Worm (Caenorhabditis elegans) whole organism, late embryonic: ENCODE results near the gene cyn-1.

Source experiments
- C08G9.2 ChIP-seq: sonication (generic microtip); optimal IDR thresholded peaks from 2 replicates; lab custom pipeline; 2016; ENCODE audit warnings: mild to moderate bottlenecking, missing genetic modification characterization, moderate library complexity, missing compliant biosample characterization
- C38D4.7 ChIP-seq: fragments of 200-800 bp; sonication (Bioruptor generic); optimal IDR thresholded peaks from 2 replicates; lab custom pipeline; 2018; ENCODE audit warnings: mild to moderate bottlenecking, missing genetic modification characterization, moderate library complexity, missing compliant biosample characterization
- T23F11.4 ChIP-seq: fragments of 200-800 bp; sonication (Bioruptor generic); optimal IDR thresholded peaks from 2 replicates; lab custom pipeline; 2018; ENCODE audit warnings: mild to moderate bottlenecking, missing genetic modification characterization, missing compliant biosample characterization
- Y22D7AL.16 ChIP-seq: sonication (generic microtip); optimal IDR thresholded peaks from 2 replicates; lab custom pipeline; 2016; ENCODE audit warnings: missing genetic modification characterization, missing compliant biosample characterization
- ceh-19 ChIP-seq: fragments of 200-800 bp; sonication (Bioruptor generic); optimal IDR thresholded peaks from 2 replicates; lab custom pipeline; 2018; ENCODE audit warnings: mild to moderate bottlenecking, missing genetic modification characterization, missing compliant biosample characterization
- ceh-2 ChIP-seq: sonication (generic microtip); optimal IDR thresholded peaks from 2 replicates; lab custom pipeline; 2016; ENCODE audit warnings: missing genotype, missing genetic modification characterization, missing compliant biosample characterization
- ceh-24 ChIP-seq: sonication (generic microtip); optimal IDR thresholded peaks from 2 replicates; lab custom pipeline; 2016; ENCODE audit warnings: mild to moderate bottlenecking, missing genetic modification characterization, missing compliant biosample characterization
- ceh-30 ChIP-seq: fragments of 150-350 bp; optimal IDR thresholded peaks from 2 replicates; lab custom pipeline; 2014; ENCODE audit warnings: missing biosample characterization, missing genetic modification characterization
- ceh-31 ChIP-seq: sonication (generic microtip); optimal IDR thresholded peaks from 2 replicates; lab custom pipeline; 2016; ENCODE audit warnings: missing genetic modification characterization, missing compliant biosample characterization
- ceh-34 ChIP-seq: sonication (generic microtip); optimal IDR thresholded peaks from 2 replicates; lab custom pipeline; 2016; ENCODE audit warnings: mild to moderate bottlenecking, missing genetic modification characterization, missing compliant biosample characterization
- ceh-45 ChIP-seq: fragments of 200-800 bp; sonication (Bioruptor generic); IDR thresholded peaks from 2 replicates; pipeline ENCODE4 v1.3.6; 2022; ENCODE audit warnings: missing genetic modification reagents, missing genetic modification characterization, missing compliant biosample characterization
- ceh-48 ChIP-seq: sonication (generic microtip); optimal IDR thresholded peaks from 2 replicates; lab custom pipeline; 2016; ENCODE audit warnings: missing genetic modification characterization, inconsistent platforms, missing compliant biosample characterization
- ceh-6 ChIP-seq: fragments of 200-800 bp; sonication (Bioruptor generic); optimal IDR thresholded peaks from 2 replicates; lab custom pipeline; 2018; ENCODE audit warnings: mild to moderate bottlenecking, missing genetic modification characterization, missing compliant biosample characterization
- ceh-9 ChIP-seq: sonication (generic microtip); optimal IDR thresholded peaks from 2 replicates; lab custom pipeline; 2016; ENCODE audit warnings: mild to moderate bottlenecking, missing genetic modification characterization, inconsistent platforms, missing compliant biosample characterization
- che-1 ChIP-seq: sonication (generic microtip); optimal IDR thresholded peaks from 2 replicates; lab custom pipeline; 2016; ENCODE audit warnings: mild to moderate bottlenecking, missing genetic modification characterization, missing compliant biosample characterization
- elt-2 ChIP-seq: sonication (generic microtip); optimal IDR thresholded peaks from 2 replicates; lab custom pipeline; 2016; ENCODE audit warnings: missing genetic modification reagents, missing genetic modification characterization, missing compliant biosample characterization
- elt-4 ChIP-seq: sonication (generic microtip); optimal IDR thresholded peaks from 2 replicates; lab custom pipeline; 2016; ENCODE audit warnings: missing genetic modification characterization, missing compliant biosample characterization
- ets-4 ChIP-seq: sonication (generic microtip); optimal IDR thresholded peaks from 2 replicates; lab custom pipeline; 2016; ENCODE audit warnings: missing genetic modification characterization, missing compliant biosample characterization
- fkh-6 ChIP-seq: sonication (generic microtip); optimal IDR thresholded peaks from 2 replicates; lab custom pipeline; 2016; ENCODE audit warnings: missing genetic modification characterization, missing compliant biosample characterization
- gmeb-2 ChIP-seq: sonication (generic microtip); optimal IDR thresholded peaks from 2 replicates; lab custom pipeline; 2016; ENCODE audit warnings: missing genetic modification characterization, inconsistent platforms, missing compliant biosample characterization
- hlh-13 ChIP-seq: fragments of 200-800 bp; sonication (Bioruptor generic); optimal IDR thresholded peaks from 2 replicates; lab custom pipeline; 2018; ENCODE audit warnings: mild to moderate bottlenecking, missing genetic modification characterization, missing compliant biosample characterization
- hlh-15 ChIP-seq: sonication (generic microtip); optimal IDR thresholded peaks from 2 replicates; lab custom pipeline; 2016; ENCODE audit warnings: missing genetic modification characterization, missing compliant biosample characterization
- hlh-30 ChIP-seq: sonication (generic microtip); optimal IDR thresholded peaks from 2 replicates; lab custom pipeline; 2017; ENCODE audit warnings: antibody characterized with exemption, missing genetic modification characterization, missing compliant biosample characterization; ENCODE audit not compliant: insufficient read depth
- lim-6 ChIP-seq: sonication (generic microtip); optimal IDR thresholded peaks from 2 replicates; lab custom pipeline; 2016; ENCODE audit warnings: missing genetic modification characterization, missing compliant biosample characterization
- lin-11 ChIP-seq: fragments of 200-800 bp; sonication (Bioruptor generic); optimal IDR thresholded peaks from 2 replicates; lab custom pipeline; 2018; ENCODE audit warnings: mild to moderate bottlenecking, missing genetic modification characterization, missing compliant biosample characterization
- madf-2 ChIP-seq: sonication (generic microtip); optimal IDR thresholded peaks from 2 replicates; lab custom pipeline; 2017; ENCODE audit warnings: missing genetic modification characterization, missing compliant biosample characterization
- mec-3 ChIP-seq: sonication (generic microtip); optimal IDR thresholded peaks from 2 replicates; lab custom pipeline; 2016; ENCODE audit warnings: borderline replicate concordance, missing genetic modification characterization, missing compliant biosample characterization
- nhr-11 ChIP-seq: fragments of 150-350 bp; optimal IDR thresholded peaks from 2 replicates; lab custom pipeline; 2014; ENCODE audit warnings: missing biosample characterization, missing genetic modification characterization
- nhr-232 ChIP-seq: sonication (generic microtip); optimal IDR thresholded peaks from 2 replicates; lab custom pipeline; 2016; ENCODE audit warnings: missing genetic modification characterization, missing compliant biosample characterization
- npax-4 ChIP-seq: sonication (generic microtip); optimal IDR thresholded peaks from 2 replicates; lab custom pipeline; 2016; ENCODE audit warnings: missing genetic modification characterization, missing compliant biosample characterization
- odd-2 ChIP-seq: sonication (generic microtip); optimal IDR thresholded peaks from 2 replicates; lab custom pipeline; 2017; ENCODE audit warnings: antibody characterized with exemption, mild to moderate bottlenecking, missing genetic modification characterization, missing compliant biosample characterization
- pag-3 ChIP-seq: sonication (generic microtip); optimal IDR thresholded peaks from 2 replicates; lab custom pipeline; 2016; ENCODE audit warnings: missing compliant biosample characterization, missing genetic modification characterization, borderline replicate concordance
- pat-9 ChIP-seq: fragments of 200-800 bp; sonication (Bioruptor generic); optimal IDR thresholded peaks from 2 replicates; lab custom pipeline; 2018; ENCODE audit warnings: mild to moderate bottlenecking, missing genetic modification characterization, moderate library complexity, missing compliant biosample characterization
- pha-2 ChIP-seq: sonication (generic microtip); optimal IDR thresholded peaks from 2 replicates; lab custom pipeline; 2017; ENCODE audit warnings: mild to moderate bottlenecking, missing genetic modification characterization, missing compliant biosample characterization
- pha-4 ChIP-seq: fragments of 150-350 bp; optimal IDR thresholded peaks from 2 replicates; lab custom pipeline; 2018; ENCODE audit warnings: missing biosample characterization, missing genetic modification reagents, missing genetic modification characterization
- pqm-1 ChIP-seq: sonication (generic microtip); optimal IDR thresholded peaks from 2 replicates; lab custom pipeline; 2016; ENCODE audit warnings: missing genetic modification characterization, missing compliant biosample characterization
- pros-1 ChIP-seq: fragments of 150-350 bp; optimal IDR thresholded peaks from 2 replicates; lab custom pipeline; 2014; ENCODE audit warnings: missing biosample characterization, missing genetic modification reagents, missing genetic modification characterization
- ref-2 ChIP-seq: sonication (generic microtip); optimal IDR thresholded peaks from 2 replicates; lab custom pipeline; 2016; ENCODE audit warnings: missing genetic modification characterization, missing compliant biosample characterization
- sox-4 ChIP-seq: sonication (generic microtip); optimal IDR thresholded peaks from 2 replicates; lab custom pipeline; 2017; ENCODE audit warnings: mild to moderate bottlenecking, missing genetic modification characterization, inconsistent platforms, missing compliant biosample characterization
- syd-9 ChIP-seq: sonication (generic microtip); optimal IDR thresholded peaks from 2 replicates; lab custom pipeline; 2016; ENCODE audit warnings: mild to moderate bottlenecking, missing genetic modification characterization, moderate library complexity, missing compliant biosample characterization
- tbx-2 ChIP-seq: sonication (generic microtip); optimal IDR thresholded peaks from 2 replicates; lab custom pipeline; 2016; ENCODE audit warnings: missing genetic modification characterization, missing compliant biosample characterization
- tbx-7 ChIP-seq: sonication (generic microtip); optimal IDR thresholded peaks from 2 replicates; lab custom pipeline; 2016; ENCODE audit warnings: missing genotype, missing genetic modification characterization, missing compliant biosample characterization
- unc-3 ChIP-seq, 2 experiments: fragments of 200-800 bp in 1 of 2; sonication (Bioruptor generic) in 1 of 2; sonication (generic microtip) in 1 of 2; conservative IDR thresholded peaks in 1 of 2; optimal IDR thresholded peaks in 1 of 2; 2 replicates each; pipeline versions ENCODE4 v1.3.6 to Lab custom; 2016 to 2022; ENCODE audit warnings: missing compliant biosample characterization in 2 of 2, missing genetic modification characterization in 2 of 2, missing genetic modification reagents in 1 of 2
- unc-42 ChIP-seq: sonication (generic microtip); optimal IDR thresholded peaks from 2 replicates; lab custom pipeline; 2016; ENCODE audit warnings: missing genotype, missing genetic modification characterization, missing compliant biosample characterization
- unc-86 ChIP-seq: sonication (generic microtip); optimal IDR thresholded peaks from 2 replicates; lab custom pipeline; 2016; ENCODE audit warnings: missing genetic modification characterization, missing compliant biosample characterization
- zip-5 ChIP-seq: sonication (generic microtip); optimal IDR thresholded peaks from 2 replicates; lab custom pipeline; 2016; ENCODE audit warnings: missing genetic modification characterization, missing compliant biosample characterization
- ztf-16 ChIP-seq: sonication (generic microtip); optimal IDR thresholded peaks from 2 replicates; lab custom pipeline; 2017; ENCODE audit warnings: missing genetic modification characterization, missing compliant biosample characterization

Gene cyn-1

ce11 chrV:14347234-14347826 lies 8.5 kb upstream of the cyn-1 start, which contains the start of gene cept-2 (continued):
- TF ChIP-seq gmeb-2 (tag; lab: Kevin White, UChicago) = peak; percentile 21
- TF ChIP-seq unc-42 (tag; lab: Kevin White, UChicago) = peak; percentile 83
- TF ChIP-seq pros-1 (tag; lab: Kevin White, UChicago) = no peak
- no peak for TF ChIP-seq T23F11.4 (GFP tag; lab: Kevin White, UChicago)
- no peak for TF ChIP-seq elt-2
- TF ChIP-seq unc-3 (GFP tag; conservative IDR thresholded peaks at IDR 0.05; lab: Robert Waterston, UW) = no peak
- no peak for TF ChIP-seq unc-3 (tag; optimal IDR thresholded peaks at IDR 0.05; lab: Kevin White, UChicago)
- no peak for TF ChIP-seq elt-4 (tag; lab: Kevin White, UChicago)
- no peak for TF ChIP-seq ceh-19 (GFP tag; lab: Kevin White, UChicago)
- TF ChIP-seq odd-2 (tag; lab: Kevin White, UChicago) = no peak
- peak; percentile 46 for TF ChIP-seq ets-4 (tag; lab: Kevin White, UChicago)
- peak; percentile 73 for TF ChIP-seq lim-6 (tag; lab: Kevin White, UChicago)
- TF ChIP-seq zip-5 = peak; percentile 32
- TF ChIP-seq nhr-11 (tag; lab: Kevin White, UChicago) = no peak
- TF ChIP-seq ceh-34 (tag; lab: Kevin White, UChicago) = peak; percentile 61
- TF ChIP-seq C08G9.2 = peak; percentile 84
- TF ChIP-seq ref-2 (tag; lab: Kevin White, UChicago) = peak; percentile 91

DNA sequence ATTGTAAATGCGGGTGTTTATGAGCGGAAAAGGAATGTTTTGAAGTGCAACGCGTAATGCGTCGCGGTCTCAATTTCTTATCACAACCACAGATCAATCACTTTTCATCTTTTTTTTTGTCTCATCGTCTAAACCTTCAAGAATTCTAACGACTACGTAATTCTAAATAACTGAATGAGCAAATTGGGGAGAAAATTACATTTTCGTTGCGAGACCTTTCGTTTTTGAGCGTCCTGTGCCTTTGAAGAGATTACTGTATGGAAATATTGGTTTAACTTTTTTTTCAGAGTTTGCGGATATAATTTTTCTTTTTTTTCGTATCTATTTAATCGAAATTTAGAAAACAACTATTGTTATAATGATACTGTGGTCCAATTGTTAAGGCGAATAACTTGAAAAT lies 5.4 kb upstream of the cyn-1 start:
- no peak for TF ChIP-seq C38D4.7 (GFP tag; lab: Kevin White, UChicago)
- no peak for TF ChIP-seq ceh-19 (GFP tag; lab: Kevin White, UChicago)
- TF ChIP-seq odd-2 (tag; lab: Kevin White, UChicago) = no peak
- no peak for TF ChIP-seq T23F11.4 (GFP tag; lab: Kevin White, UChicago)
- no peak for TF ChIP-seq lin-11 (tag; lab: Kevin White, UChicago)

- TF ChIP-seq ztf-16 (tag; lab: Kevin White, UChicago) (no peak), che-1 (no peak), ceh-30 (tag; lab: Kevin White, UChicago) (no peak), tbx-2 (tag; lab: Kevin White, UChicago) (peak; percentile 75), ceh-31 (tag; lab: Kevin White, UChicago) (peak; percentile 78), odd-2 (tag; lab: Kevin White, UChicago) (no peak), unc-86 (tag; lab: Kevin White, UChicago) (no peak), fkh-6 (tag; lab: Kevin White, UChicago) (peak; percentile 53), pros-1 (tag; lab: Kevin White, UChicago) (peak; percentile 58), ref-2 (tag; lab: Kevin White, UChicago) (peak; percentile 54), hlh-30 (tag; lab: Kevin White, UChicago) (no peak), pha-4 (no peak), ceh-9 (tag; lab: Kevin White, UChicago) (no peak), elt-2 (no peak), sox-4 (tag; lab: Kevin White, UChicago) (no peak), ceh-48 (tag; lab: Kevin White, UChicago) (no peak), tbx-7 (no peak), ceh-6 (GFP tag; lab: Kevin White, UChicago) (no peak), hlh-15 (no peak), gmeb-2 (tag; lab: Kevin White, UChicago) (no peak), Y22D7AL.16 (tag; lab: Kevin White, UChicago) (no peak), lim-6 (tag; lab: Kevin White, UChicago) (no peak), T23F11.4 (GFP tag; lab: Kevin White, UChicago) (no peak), ceh-24 (tag; lab: Kevin White, UChicago) (no peak), pqm-1 (tag; lab: Kevin White, UChicago) (peak; percentile 15), npax-4 (tag; lab: Kevin White, UChicago) (no peak), syd-9 (peak; percentile 24), ceh-45 (GFP tag; lab: Robert Waterston, UW) (no peak), nhr-232 (tag; lab: Kevin White, UChicago) (no peak), madf-2 (peak; percentile 0), ceh-2 (tag; lab: Kevin White, UChicago) (peak; percentile 7), pat-9 (no peak), pag-3 (tag; lab: Kevin White, UChicago) (no peak), pha-2 (tag; lab: Kevin White, UChicago) (no peak), hlh-13 (GFP tag; lab: Kevin White, UChicago) (no peak), mec-3 (tag; lab: Kevin White, UChicago) (no peak)
Observed at ce11 chrV:14350949-14351348, 4.9 kb upstream of the cyn-1 start.
